Fruit fly (Drosophila melanogaster): ENCODE data around the gene Swt1.
A peak's percentile ranks its signal among the peaks of the same experiment; 100 is the strongest.

Gene Swt1

DNA sequence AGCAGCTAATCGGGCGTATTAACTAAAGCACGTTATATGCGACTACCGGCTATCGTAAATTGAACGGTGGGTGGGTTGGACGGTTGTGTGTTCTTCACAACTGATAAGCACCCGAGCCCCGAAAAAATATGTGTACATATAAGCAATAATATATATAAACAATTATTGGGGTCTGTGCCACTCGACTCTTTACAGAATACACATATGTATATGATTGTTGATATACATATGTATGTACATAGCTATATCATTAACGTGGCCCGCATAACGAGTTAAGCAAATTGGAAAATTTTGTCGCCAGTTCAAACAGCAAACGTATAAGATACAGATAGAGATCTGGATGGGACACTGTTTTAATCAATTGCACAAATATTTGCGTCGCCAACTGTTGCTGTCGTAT lies 7.6 kb downstream of the Swt1 start (continued):
- TF ChIP-seq ash1 (GFP tag; optimal IDR thresholded peaks at IDR 0.05) = peak; percentile 11
- peak; percentile 46 for TF ChIP-seq sens (GFP tag)
- peak; percentile 31 for TF ChIP-seq CG31365 (tag; optimal IDR thresholded peaks at IDR 0.05)
- TF ChIP-seq mam (GFP tag; optimal IDR thresholded peaks at IDR 0.05) = no peak
- peak; percentile 35 for TF ChIP-seq fd64A (GFP tag; optimal IDR thresholded peaks at IDR 0.05)
- no peak for TF ChIP-seq stwl (tag; optimal IDR thresholded peaks at IDR 0.05)
- TF ChIP-seq Jarid2 (GFP tag; optimal IDR thresholded peaks at IDR 0.05) = no peak
- TF ChIP-seq CG15514 (GFP tag; optimal IDR thresholded peaks at IDR 0.05) = peak; percentile 51
- TF ChIP-seq CG8388 (GFP tag; optimal IDR thresholded peaks at IDR 0.05) = no peak
- peak; percentile 47 for TF ChIP-seq Meics (GFP tag; optimal IDR thresholded peaks at IDR 0.05)
- TF ChIP-seq lab (GFP tag; optimal IDR thresholded peaks at IDR 0.05) = peak; percentile 74
- no peak for TF ChIP-seq CG14860 (GFP tag; IDR thresholded peaks at IDR 0.05; ENCODE audit: partially characterized antibody)
- no peak for TF ChIP-seq CG17385 (GFP tag; optimal IDR thresholded peaks at IDR 0.05)
- peak; percentile 62 for TF ChIP-seq CrebB (tag; optimal IDR thresholded peaks at IDR 0.05)
- TF ChIP-seq CG12071 (GFP tag; optimal IDR thresholded peaks at IDR 0.05) = peak; percentile 55
- TF ChIP-seq dysf (GFP tag; IDR thresholded peaks at IDR 0.05) = no peak; the same call in 2 of the 3 replicates
- TF ChIP-seq kay (GFP tag; optimal IDR thresholded peaks at IDR 0.05) = no peak
- peak; percentile 21 for TF ChIP-seq cwo (GFP tag; optimal IDR thresholded peaks at IDR 0.05)
- peak; percentile 53; the same call in 1 of the 3 replicates for TF ChIP-seq ci (GFP tag; IDR thresholded peaks at IDR 0.05)
- TF ChIP-seq pfk (GFP tag; optimal IDR thresholded peaks at IDR 0.05) = peak; percentile 31

DNA sequence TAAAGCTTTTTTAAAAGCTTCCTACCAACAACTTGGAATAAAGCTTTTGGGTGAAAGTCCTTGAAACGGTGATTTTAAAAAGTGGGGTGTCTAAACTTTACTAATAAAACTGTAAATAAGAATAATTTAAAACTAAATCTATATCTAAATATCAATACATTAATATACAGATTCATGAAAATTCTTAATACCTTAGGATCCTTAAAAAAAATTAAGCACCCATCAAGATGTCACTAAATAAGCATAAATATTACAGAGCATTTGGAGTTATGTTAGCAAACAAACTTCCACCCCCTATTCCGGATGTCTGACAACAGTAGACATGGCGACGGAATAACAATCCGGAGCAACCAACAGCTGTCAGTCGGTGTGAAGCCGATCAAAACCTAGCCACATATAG lies 26.1 kb downstream of the Swt1 start, which contains the start of gene Dhc16F:
Gene Dhc16F, plus strand, starts transcription at position 301 of the 400 bp plus-strand sequence.
- TF ChIP-seq CG2678 (tag; optimal IDR thresholded peaks at IDR 0.05) (no peak), phol (tag; optimal IDR thresholded peaks at IDR 0.05) (no peak), ewg (GFP tag; optimal IDR thresholded peaks at IDR 0.05) (no peak), oc (tag; optimal IDR thresholded peaks at IDR 0.05) (no peak), Atf3 (GFP tag; optimal IDR thresholded peaks at IDR 0.05) (no peak), wek (GFP tag; optimal IDR thresholded peaks at IDR 0.05) (no peak), CG9609 (GFP tag; optimal IDR thresholded peaks at IDR 0.05) (no peak), Dip3 (GFP tag; optimal IDR thresholded peaks at IDR 0.05) (no peak), lola (GFP tag; optimal IDR thresholded peaks at IDR 0.05) (no peak), CG34224 (GFP tag; IDR thresholded peaks at IDR 0.05; ENCODE audit: partially characterized antibody) (no peak), Atf6 (GFP tag; IDR thresholded peaks at IDR 0.05) (no peak), Kr (GFP tag; optimal IDR thresholded peaks at IDR 0.05) (no peak), CG1529 (GFP tag; optimal IDR thresholded peaks at IDR 0.05) (no peak), B-H1 (GFP tag; IDR thresholded peaks at IDR 0.05) (no peak), BEAF-32 (GFP tag; optimal IDR thresholded peaks at IDR 0.05) (no peak), CG6654 (GFP tag; optimal IDR thresholded peaks at IDR 0.05) (no peak), CG10565 (GFP tag; optimal IDR thresholded peaks at IDR 0.05) (no peak), Deaf1 (tag; optimal IDR thresholded peaks at IDR 0.05) (no peak), ab (GFP tag; optimal IDR thresholded peaks at IDR 0.05) (no peak), CG13296 (GFP tag; optimal IDR thresholded peaks at IDR 0.05) (no peak)

Data from whole organism, embryonic.